Fruit fly (Drosophila melanogaster) whole organism, prepupa: Measurements from ENCODE around the gene Nprl3.

Experiments
- CG1621 ChIP-seq: fragments of 200-800 bp; sonication (Bioruptor generic); optimal IDR thresholded peaks from 3 replicates; lab custom pipeline; 2018; ENCODE audit warnings: missing biosample characterization, mild to moderate bottlenecking, missing genetic modification characterization
- CG6854 ChIP-seq: fragments of 200-800 bp; sonication (Bioruptor generic); optimal IDR thresholded peaks from 2 replicates; lab custom pipeline; 2017; ENCODE audit warnings: missing biosample characterization, mild to moderate bottlenecking, missing genetic modification characterization
- CG7368 ChIP-seq: fragments of 200-800 bp; sonication (Bioruptor generic); optimal IDR thresholded peaks from 3 replicates; lab custom pipeline; 2016; ENCODE audit warnings: missing biosample characterization, missing genetic modification characterization
- Sox14 ChIP-seq: fragments of 200-800 bp; sonication (Bioruptor generic); optimal IDR thresholded peaks from 3 replicates; lab custom pipeline; 2016; ENCODE audit warnings: missing biosample characterization, missing genetic modification characterization
- dsx ChIP-seq: fragments of 200-800 bp; optimal IDR thresholded peaks from 3 replicates; lab custom pipeline; 2019; ENCODE audit warnings: missing biosample characterization, mild to moderate bottlenecking, missing genetic modification characterization, moderate library complexity; ENCODE audit not compliant: poor library complexity, severe bottlenecking
- ss ChIP-seq, 2 experiments: fragments of 200-800 bp; sonication (Bioruptor generic); optimal IDR thresholded peaks; 2 replicates in 1 of 2; 3 replicates in 1 of 2; lab custom pipeline; 2017 to 2018; ENCODE audit warnings: mild to moderate bottlenecking in 2 of 2, missing biosample characterization in 2 of 2, missing genetic modification characterization in 2 of 2, moderate library complexity in 1 of 2
- topi ChIP-seq: fragments of 200-800 bp; sonication (Bioruptor generic); optimal IDR thresholded peaks from 3 replicates; lab custom pipeline; 2016; ENCODE audit warnings: missing biosample characterization, missing genetic modification characterization

DNA sequence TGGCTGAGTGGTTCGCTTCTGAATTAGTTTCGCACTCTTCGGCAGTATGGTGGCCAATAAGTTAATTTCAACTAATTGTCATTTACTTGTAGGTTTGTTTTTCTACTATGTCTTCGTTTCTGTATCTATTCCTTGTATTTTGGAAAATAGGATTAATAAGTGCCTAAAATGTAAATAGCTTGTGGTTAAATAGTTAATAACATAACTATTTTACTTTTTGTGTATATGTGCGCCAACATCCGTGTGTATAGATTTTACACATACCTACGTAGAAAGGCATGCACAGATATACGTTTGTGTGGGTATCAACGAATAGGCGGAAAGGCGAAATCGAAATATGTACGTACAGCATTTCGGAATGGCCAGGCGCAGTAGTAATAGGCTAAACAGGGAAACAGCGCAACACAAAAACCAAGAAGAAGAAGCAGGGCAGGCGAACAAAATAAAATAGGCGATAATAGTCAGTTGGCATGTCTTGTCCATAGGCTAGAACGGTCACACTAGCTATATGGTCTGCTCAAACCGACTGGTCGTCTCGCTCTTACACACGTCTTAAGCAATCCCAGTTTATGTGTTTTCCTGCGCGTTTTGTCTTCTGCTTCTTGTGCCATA lies 950 bp upstream of the Nprl3 start:
- TF ChIP-seq CG6854 (no peak), CG1621 (tag; lab: Kevin White, UChicago) (peak; percentile 34), CG7368 (GFP tag; lab: Kevin White, UChicago) (no peak), topi (GFP tag; lab: Kevin White, UChicago) (no peak), ss (GFP tag; optimal IDR thresholded peaks at IDR 0.05; lab: Kevin White, UChicago) (peak; percentile 4 to 22), Sox14 (peak; percentile 28), dsx (GFP tag; lab: Kevin White, UChicago) (peak; percentile 31)
